Fruit fly (Drosophila melanogaster) whole organism, pupa: ENCODE data around the gene CG7432.

ENCODE experiments used
- CG10348 ChIP-seq: fragments of 200-800 bp; sonication (Bioruptor generic); IDR thresholded peaks from 2 replicates; pipeline ENCODE4 v1.3.6; 2022; ENCODE audit warnings: missing biosample characterization, missing genetic modification characterization
- CG12605 ChIP-seq: fragments of 200-800 bp; sonication (Bioruptor generic); IDR thresholded peaks from 2 replicates; pipeline ENCODE4 v1.3.6; 2022; ENCODE audit warnings: missing biosample characterization, missing genetic modification characterization
- CG13204 ChIP-seq: fragments of 200-800 bp; sonication (Bioruptor generic); optimal IDR thresholded peaks from 2 replicates; lab custom pipeline; 2018; ENCODE audit warnings: missing biosample characterization, mild to moderate bottlenecking, missing genetic modification characterization, moderate library complexity
- CG14655 ChIP-seq: fragments of 200-800 bp; sonication (Bioruptor generic); optimal IDR thresholded peaks from 3 replicates; lab custom pipeline; 2017; ENCODE audit warnings: mild to moderate bottlenecking, missing biosample characterization, missing genetic modification reagents, missing genetic modification characterization
- CG15710 ChIP-seq: fragments of 200-800 bp; sonication (Bioruptor generic); optimal IDR thresholded peaks from 2 replicates; lab custom pipeline; 2018; ENCODE audit warnings: missing biosample characterization, mild to moderate bottlenecking, missing genetic modification characterization, moderate library complexity
- CG17806 ChIP-seq: fragments of 200-800 bp; sonication (Bioruptor generic); optimal IDR thresholded peaks from 2 replicates; lab custom pipeline; 2018; ENCODE audit warnings: missing biosample characterization, mild to moderate bottlenecking, missing genetic modification characterization, moderate library complexity
- CG32121 ChIP-seq: fragments of 200-800 bp; sonication (Bioruptor generic); IDR thresholded peaks from 2 replicates; pipeline ENCODE4 v1.3.6; 2022; ENCODE audit warnings: missing biosample characterization, missing genetic modification characterization
- CG34367 ChIP-seq: fragments of 200-800 bp; sonication (Bioruptor generic); optimal IDR thresholded peaks from 2 replicates; lab custom pipeline; 2018; ENCODE audit warnings: missing biosample characterization, mild to moderate bottlenecking, missing genetic modification characterization
- CG4496 ChIP-seq: fragments of 200-800 bp; sonication (Bioruptor generic); IDR thresholded peaks from 3 replicates; pipeline ENCODE4 v1.3.6; 2022; ENCODE audit warnings: missing biosample characterization, missing genetic modification characterization
- CG8159 ChIP-seq: fragments of 200-800 bp; sonication (Bioruptor generic); optimal IDR thresholded peaks from 3 replicates; lab custom pipeline; 2018; ENCODE audit warnings: missing biosample characterization, mild to moderate bottlenecking, missing genetic modification characterization, moderate library complexity
- CG8301 ChIP-seq: fragments of 200-800 bp; sonication (Bioruptor generic); optimal IDR thresholded peaks from 2 replicates; lab custom pipeline; 2018; ENCODE audit warnings: missing biosample characterization, mild to moderate bottlenecking, missing genetic modification characterization
- CG9948 ChIP-seq: fragments of 200-800 bp; sonication (Bioruptor generic); optimal IDR thresholded peaks from 2 replicates; lab custom pipeline; 2018; ENCODE audit warnings: missing biosample characterization, mild to moderate bottlenecking, missing genetic modification characterization, moderate library complexity
- D1 ChIP-seq: fragments of 200-800 bp; sonication (Bioruptor generic); optimal IDR thresholded peaks from 2 replicates; lab custom pipeline; 2018; ENCODE audit warnings: missing biosample characterization, mild to moderate bottlenecking, missing genetic modification characterization, moderate library complexity
- EcR ChIP-seq: fragments of 200-800 bp; sonication (Bioruptor generic); optimal IDR thresholded peaks from 3 replicates; lab custom pipeline; 2019; ENCODE audit warnings: missing biosample characterization, missing genetic modification characterization, mild to moderate bottlenecking, moderate library complexity, missing genetic modification reagents
- Ets98B ChIP-seq: fragments of 200-800 bp; sonication (Bioruptor generic); IDR thresholded peaks from 2 replicates; pipeline ENCODE4 v1.3.6; 2022; ENCODE audit warnings: missing biosample characterization, missing genetic modification characterization
- Pif1A ChIP-seq: fragments of 200-800 bp; sonication (Bioruptor generic); optimal IDR thresholded peaks from 3 replicates; lab custom pipeline; 2016; ENCODE audit warnings: missing biosample characterization, missing genetic modification characterization
- Pif1B ChIP-seq: fragments of 200-800 bp; sonication (Bioruptor generic); optimal IDR thresholded peaks from 3 replicates; lab custom pipeline; 2016; ENCODE audit warnings: missing biosample characterization, missing genetic modification characterization
- Snoo ChIP-seq: fragments of 200-800 bp; sonication (Bioruptor generic); optimal IDR thresholded peaks from 3 replicates; lab custom pipeline; 2017; ENCODE audit warnings: missing biosample characterization, mild to moderate bottlenecking, missing genetic modification characterization, inconsistent platforms
- fd96Ca ChIP-seq: fragments of 200-800 bp; sonication (Bioruptor generic); IDR thresholded peaks from 3 replicates; pipeline ENCODE4 v1.3.6; 2022; ENCODE audit warnings: missing biosample characterization, missing genetic modification characterization
- gl ChIP-seq: fragments of 200-800 bp; sonication (Bioruptor generic); optimal IDR thresholded peaks from 2 replicates; lab custom pipeline; 2018; ENCODE audit warnings: missing biosample characterization, mild to moderate bottlenecking, missing genetic modification characterization
- rn ChIP-seq: fragments of 200-800 bp; sonication (Bioruptor generic); IDR thresholded peaks from 2 replicates; pipeline ENCODE4 v1.3.6; 2022; ENCODE audit warnings: missing biosample characterization, missing genetic modification characterization

Gene CG7432

DNA sequence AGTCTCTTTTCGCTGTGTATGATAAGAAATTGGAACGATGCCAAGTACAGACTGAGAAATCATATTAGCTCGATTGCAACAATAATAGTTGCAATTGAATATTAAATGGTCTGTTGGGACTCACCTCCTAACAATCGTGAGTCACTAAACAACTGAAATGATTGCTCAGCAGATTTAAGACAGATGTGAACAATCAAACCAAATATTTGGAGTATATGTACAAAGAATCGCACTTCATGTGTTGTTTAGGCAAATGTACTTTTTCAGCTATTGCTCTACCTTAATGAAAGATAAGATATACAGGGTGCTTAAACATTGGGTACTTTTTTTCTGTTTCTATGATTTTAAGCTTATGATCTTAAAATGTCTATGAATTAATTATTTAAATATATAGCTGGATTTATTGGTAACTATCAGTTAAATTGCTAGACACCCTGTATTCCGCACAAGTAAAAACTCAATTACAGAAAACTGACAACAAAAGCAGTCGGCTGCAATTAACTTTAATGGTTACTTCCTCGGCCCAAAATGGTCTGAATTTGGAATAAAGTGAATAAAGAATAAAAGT lies 23.2 kb upstream of the CG7432 start:
- TF ChIP-seq CG34367: peak; percentile 68
- peak; percentile 96 for TF ChIP-seq CG4496
- peak; percentile 57 for TF ChIP-seq Snoo (tag; lab: Kevin White, UChicago)
- peak; percentile 57 for TF ChIP-seq gl (tag; lab: Kevin White, UChicago)
- TF ChIP-seq rn (GFP tag; lab: Robert Waterston, UW): peak; percentile 69; the same call in 1 of the 2 replicates
- no peak for TF ChIP-seq CG10348
- TF ChIP-seq CG17806: peak; percentile 80
- peak; percentile 78 for TF ChIP-seq CG8301 (tag; lab: Kevin White, UChicago)
- TF ChIP-seq Ets98B (GFP tag; lab: Robert Waterston, UW): peak; percentile 94
- no peak for TF ChIP-seq EcR (GFP tag; lab: Kevin White, UChicago)
- no peak for TF ChIP-seq D1 (tag; lab: Kevin White, UChicago)
- TF ChIP-seq CG32121 (GFP tag; lab: Robert Waterston, UW): peak; percentile 88
- TF ChIP-seq CG9948: peak; percentile 75
- TF ChIP-seq CG15710 (tag; lab: Kevin White, UChicago): peak; percentile 75
- peak; percentile 83 for TF ChIP-seq CG14655
- peak; percentile 57 for TF ChIP-seq Pif1A
- TF ChIP-seq fd96Ca: no peak
- peak; percentile 69 for TF ChIP-seq Pif1B
- TF ChIP-seq CG8159: peak; percentile 79
- peak; percentile 92 for TF ChIP-seq CG12605
- TF ChIP-seq CG13204 (GFP tag; lab: Kevin White, UChicago): peak; percentile 3

DNA sequence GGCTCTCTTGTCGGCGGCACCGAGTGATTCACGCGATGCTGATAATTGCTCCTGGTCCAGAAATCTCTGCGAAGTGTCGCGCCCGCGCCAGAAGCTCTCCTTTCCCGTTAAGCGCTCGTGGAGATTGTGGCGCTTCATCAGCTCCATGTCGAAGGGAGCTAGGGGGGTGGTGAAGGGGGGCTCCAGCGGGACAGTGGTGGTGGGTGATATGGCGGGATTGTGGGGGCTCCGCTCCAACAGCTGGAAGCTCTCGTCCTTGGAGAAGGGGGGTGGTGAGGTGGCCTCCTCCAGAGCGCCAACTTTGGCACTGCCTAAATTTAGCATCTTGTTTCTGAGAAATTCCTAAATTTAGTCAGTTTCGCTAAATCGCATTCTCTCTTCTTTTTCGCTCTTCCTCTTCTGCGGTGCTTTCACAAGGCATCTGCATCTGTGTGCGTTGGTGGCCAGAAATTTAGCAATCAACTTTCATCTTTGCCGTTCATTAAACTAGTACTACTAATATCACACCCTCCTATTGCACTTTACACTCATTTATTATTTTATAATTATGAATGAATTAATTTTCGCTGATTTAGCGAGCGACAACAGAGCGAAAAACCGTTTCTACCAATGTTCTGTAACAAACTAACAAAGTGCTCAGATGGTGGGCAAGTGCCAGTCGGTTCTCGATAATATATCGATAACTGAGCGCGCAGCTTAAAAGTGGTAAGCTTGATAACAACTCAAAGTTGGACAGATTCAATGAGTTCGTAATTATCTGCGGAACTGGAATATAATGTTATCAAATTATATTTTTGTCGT lies 22.5 kb upstream of the CG7432 start, which contains the start of gene subdued:
TSS of gene subdued (minus strand) at position 631 of the 801 bp plus-strand sequence.
- TF ChIP-seq CG12605 (0 out of 2 replicates have a peak, but pooled peaks have one; percentile 29), CG32121 (GFP tag; lab: Robert Waterston, UW) (0 out of 2 replicates have a peak, but pooled peaks have one; percentile 11), CG4496 (0 out of 3 replicates have a peak, but pooled peaks have one; percentile 23), CG8301 (tag; lab: Kevin White, UChicago) (no peak), Ets98B (GFP tag; lab: Robert Waterston, UW) (no peak; the same call in 1 of the 2 replicates), CG13204 (GFP tag; lab: Kevin White, UChicago) (peak; percentile 7)

DNA sequence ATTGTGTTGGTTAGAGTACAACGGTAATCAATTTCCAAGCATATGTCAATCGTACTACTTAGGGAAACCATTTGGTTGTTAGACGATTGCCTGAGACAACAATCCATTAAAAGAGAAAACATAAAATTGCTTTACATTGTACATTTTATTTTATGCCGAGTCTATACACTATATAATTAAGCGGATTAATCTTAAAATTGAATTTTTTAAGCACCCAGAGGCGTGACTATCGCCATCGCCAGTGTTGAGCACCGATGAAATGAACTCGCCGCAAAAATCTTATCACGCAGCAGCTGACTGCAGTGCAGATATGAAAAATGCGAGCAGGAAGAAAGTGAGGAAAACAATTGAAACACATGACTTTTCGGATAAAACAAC lies 21.9 kb upstream of the CG7432 start:
- no peak for TF ChIP-seq CG15710 (tag; lab: Kevin White, UChicago)
- TF ChIP-seq CG14655: no peak
- TF ChIP-seq CG10348: no peak
- 0 out of 3 replicates have a peak, but pooled peaks have one; percentile 23 for TF ChIP-seq CG4496
- no peak for TF ChIP-seq gl (tag; lab: Kevin White, UChicago)
- no peak for TF ChIP-seq CG32121 (GFP tag; lab: Robert Waterston, UW)
- no peak for TF ChIP-seq CG8301 (tag; lab: Kevin White, UChicago)
- TF ChIP-seq CG13204 (GFP tag; lab: Kevin White, UChicago): no peak
- no peak for TF ChIP-seq CG34367
- TF ChIP-seq D1 (tag; lab: Kevin White, UChicago): no peak
- no peak for TF ChIP-seq CG17806
- TF ChIP-seq CG12605: no peak
- TF ChIP-seq Pif1B: no peak
- no peak for TF ChIP-seq rn (GFP tag; lab: Robert Waterston, UW)
- TF ChIP-seq fd96Ca: no peak
- no peak for TF ChIP-seq Snoo (tag; lab: Kevin White, UChicago)
- no peak for TF ChIP-seq Pif1A
- TF ChIP-seq Ets98B (GFP tag; lab: Robert Waterston, UW): peak; percentile 20; the same call in 1 of the 2 replicates

DNA sequence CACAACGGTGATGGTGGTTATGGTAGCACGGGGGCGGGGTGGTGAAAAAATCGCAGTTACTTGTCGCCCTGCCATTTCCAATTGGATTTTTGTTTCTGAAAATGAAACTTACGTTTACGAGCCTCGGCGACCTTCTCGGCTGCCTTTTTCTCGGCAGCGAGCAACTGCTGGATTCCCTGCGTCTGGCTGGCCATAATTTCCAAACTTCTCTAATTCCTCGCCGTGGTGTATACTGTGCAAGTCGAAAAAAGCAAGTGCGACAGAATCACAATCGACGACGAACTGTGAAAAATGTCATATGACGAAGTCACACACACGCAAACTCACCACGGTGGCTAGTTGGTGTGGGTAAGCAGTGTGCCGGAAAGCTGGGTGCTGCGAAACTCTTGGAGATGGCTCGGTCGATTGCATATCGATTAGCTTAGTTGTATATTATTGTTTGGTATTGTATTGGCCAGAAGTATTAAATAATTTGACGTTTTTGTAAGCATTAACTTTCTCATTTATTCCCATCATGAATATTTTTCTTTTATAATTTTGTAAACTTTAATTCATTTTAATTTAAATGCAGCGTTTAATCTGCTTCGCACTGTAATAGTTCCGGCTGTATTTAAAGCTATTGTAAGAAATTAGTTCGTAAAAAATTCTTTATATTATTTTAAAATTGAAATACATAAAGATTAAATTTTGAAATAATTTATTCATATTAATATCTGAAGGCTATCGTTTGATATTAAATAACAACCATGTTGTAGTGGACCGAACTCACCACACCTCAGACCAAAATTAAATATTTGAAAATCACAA lies 20.5 kb upstream of the CG7432 start, which contains the start of gene Vha13:
TSS of gene Vha13 (minus strand) at position 293 of the 807 bp plus-strand sequence.
- TF ChIP-seq CG17806 (no peak), CG32121 (GFP tag; lab: Robert Waterston, UW) (peak; percentile 41; the same call in 1 of the 2 replicates), CG4496 (peak; percentile 67; the same call in 2 of the 3 replicates), CG8159 (peak; percentile 29), fd96Ca (peak; percentile 51; the same call in 2 of the 3 replicates), gl (tag; lab: Kevin White, UChicago) (peak; percentile 37), CG8301 (tag; lab: Kevin White, UChicago) (peak; percentile 14), Pif1B (peak; percentile 9), EcR (GFP tag; lab: Kevin White, UChicago) (peak; percentile 65), CG13204 (GFP tag; lab: Kevin White, UChicago) (no peak), Pif1A (no peak), Ets98B (GFP tag; lab: Robert Waterston, UW) (peak; percentile 28; the same call in 1 of the 2 replicates)

DNA sequence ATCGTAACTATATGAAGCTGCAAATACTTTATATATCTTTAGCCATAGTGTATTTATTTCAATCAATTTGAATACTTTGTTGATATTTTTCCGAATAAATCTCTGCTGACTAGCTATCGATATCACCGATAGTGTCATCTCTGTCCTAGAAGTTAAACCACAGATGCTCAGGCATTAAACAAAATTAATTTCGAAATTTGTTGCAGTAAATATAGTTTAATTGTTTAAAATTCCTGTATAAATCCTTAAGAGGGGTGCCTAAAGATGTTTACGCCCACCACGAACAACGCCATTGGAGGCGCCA lies 20.0 kb upstream of the CG7432 start, which contains the start of gene Nup58:
TSS of gene Nup58 (plus strand) at position 126 of the 304 bp plus-strand sequence.
- no peak for TF ChIP-seq CG14655
- TF ChIP-seq CG34367: no peak
- TF ChIP-seq CG8159: no peak
